Worm (Caenorhabditis elegans) whole organism, L3 larva: ENCODE measurements around the gene bli-1.

Experiments used
- R02D3.7 ChIP-seq: fragments of 150-350 bp; optimal IDR thresholded peaks from 2 replicates; lab custom pipeline; 2014; ENCODE audit warnings: missing biosample characterization, missing genetic modification characterization
- ceh-28 ChIP-seq: fragments of 150-350 bp; optimal IDR thresholded peaks from 2 replicates; lab custom pipeline; 2014; ENCODE audit warnings: missing biosample characterization, missing genetic modification reagents, missing genetic modification characterization
- ceh-82 ChIP-seq: fragments of 150-350 bp; optimal IDR thresholded peaks from 2 replicates; lab custom pipeline; 2014; ENCODE audit warnings: missing biosample characterization, missing genetic modification characterization
- egl-5 ChIP-seq: fragments of 150-350 bp; optimal IDR thresholded peaks from 2 replicates; lab custom pipeline; 2017; ENCODE audit warnings: missing biosample characterization, missing genetic modification reagents, missing genetic modification characterization, inconsistent platforms
- eor-1 ChIP-seq, 2 experiments: fragments of 150-350 bp; optimal IDR thresholded peaks; 2 replicates each; lab custom pipeline; 2014 to 2018; ENCODE audit warnings: missing biosample characterization in 2 of 2, missing genetic modification characterization in 2 of 2
- fkh-10 ChIP-seq: sonication (generic microtip); optimal IDR thresholded peaks from 2 replicates; lab custom pipeline; 2017; ENCODE audit warnings: missing biosample characterization, missing genetic modification reagents, missing genetic modification characterization
- hmg-11 ChIP-seq: sonication (generic microtip); optimal IDR thresholded peaks from 2 replicates; lab custom pipeline; 2016; ENCODE audit warnings: missing genetic modification characterization, missing compliant biosample characterization
- lin-39 ChIP-seq: fragments of 150-350 bp; optimal IDR thresholded peaks from 2 replicates; lab custom pipeline; 2018; ENCODE audit warnings: missing biosample characterization, missing genetic modification reagents, missing genetic modification characterization
- lsy-12 ChIP-seq: sonication (generic microtip); optimal IDR thresholded peaks from 2 replicates; lab custom pipeline; 2016; ENCODE audit warnings: mild to moderate bottlenecking, missing genetic modification characterization, missing compliant biosample characterization
- mml-1 ChIP-seq: fragments of 150-350 bp; sonication (generic microtip); optimal IDR thresholded peaks from 3 replicates; lab custom pipeline; 2014; ENCODE audit warnings: missing biosample characterization, missing genetic modification characterization
- nfya-1 ChIP-seq: sonication (generic microtip); optimal IDR thresholded peaks from 2 replicates; lab custom pipeline; 2017; ENCODE audit warnings: missing genetic modification characterization, mild to moderate bottlenecking, missing compliant biosample characterization, antibody characterized with exemption, moderate library complexity; ENCODE audit not compliant: insufficient read depth
- nhr-11 ChIP-seq: fragments of 150-350 bp; optimal IDR thresholded peaks from 2 replicates; lab custom pipeline; 2014; ENCODE audit warnings: missing biosample characterization, missing genetic modification characterization
- nhr-12 ChIP-seq: fragments of 150-350 bp; optimal IDR thresholded peaks from 2 replicates; lab custom pipeline; 2014; ENCODE audit warnings: missing biosample characterization, missing genetic modification characterization
- nhr-237 ChIP-seq: fragments of 150-350 bp; optimal IDR thresholded peaks from 2 replicates; lab custom pipeline; 2014; ENCODE audit warnings: missing biosample characterization, missing genetic modification characterization
- nhr-43 ChIP-seq: sonication (generic microtip); optimal IDR thresholded peaks from 2 replicates; lab custom pipeline; 2016; ENCODE audit warnings: mild to moderate bottlenecking, missing genetic modification characterization, missing compliant biosample characterization; ENCODE audit not compliant: poor library complexity, severe bottlenecking
- nhr-76 ChIP-seq: fragments of 150-350 bp; sonication (generic microtip); optimal IDR thresholded peaks from 5 replicates; lab custom pipeline; 2014; ENCODE audit warnings: missing biosample characterization, missing genetic modification characterization
- nhr-77 ChIP-seq: fragments of 150-350 bp; optimal IDR thresholded peaks from 2 replicates; lab custom pipeline; 2014; ENCODE audit warnings: missing biosample characterization, missing genetic modification characterization
- sea-2 ChIP-seq: fragments of 150-350 bp; sonication (generic microtip); optimal IDR thresholded peaks from 4 replicates; lab custom pipeline; 2014; ENCODE audit warnings: missing biosample characterization, missing genetic modification reagents, missing genetic modification characterization
- snpc-4 ChIP-seq: fragments of 150-350 bp; optimal IDR thresholded peaks from 2 replicates; lab custom pipeline; 2014; ENCODE audit warnings: missing biosample characterization, missing genetic modification characterization
- ztf-4 ChIP-seq: fragments of 150-350 bp; optimal IDR thresholded peaks from 2 replicates; lab custom pipeline; 2014; ENCODE audit warnings: missing biosample characterization, missing genetic modification characterization

Gene bli-1

DNA sequence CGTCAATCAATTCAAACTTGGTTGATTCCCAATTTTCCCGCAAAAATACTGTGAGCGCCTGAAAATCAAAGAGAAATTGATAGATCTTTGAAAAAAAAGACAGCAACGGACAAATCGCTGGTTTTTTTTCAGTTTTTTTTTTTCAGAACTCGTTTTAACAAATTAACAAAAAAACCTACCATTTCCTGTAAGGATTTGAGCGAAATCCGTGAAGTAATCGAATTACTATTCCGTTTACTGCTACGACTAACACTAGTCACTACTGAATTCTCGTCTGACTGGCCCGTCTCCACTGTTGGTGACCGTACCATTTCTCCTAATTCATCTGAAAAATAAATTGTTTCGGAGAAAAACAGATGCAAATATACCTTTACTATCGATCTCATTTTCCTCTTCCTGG lies 50.7 kb downstream of the bli-1 start:
- TF ChIP-seq nhr-237 (tag; lab: Kevin White, UChicago) (no peak), sea-2 (GFP tag; lab: Kevin White, UChicago) (no peak), snpc-4 (tag; lab: Kevin White, UChicago) (no peak), nhr-12 (tag; lab: Kevin White, UChicago) (no peak), nhr-43 (tag; lab: Kevin White, UChicago) (no peak), lsy-12 (tag; lab: Kevin White, UChicago) (no peak), nfya-1 (no peak), mml-1 (no peak), ceh-82 (tag; lab: Kevin White, UChicago) (no peak), lin-39 (tag; lab: Kevin White, UChicago) (no peak)

DNA sequence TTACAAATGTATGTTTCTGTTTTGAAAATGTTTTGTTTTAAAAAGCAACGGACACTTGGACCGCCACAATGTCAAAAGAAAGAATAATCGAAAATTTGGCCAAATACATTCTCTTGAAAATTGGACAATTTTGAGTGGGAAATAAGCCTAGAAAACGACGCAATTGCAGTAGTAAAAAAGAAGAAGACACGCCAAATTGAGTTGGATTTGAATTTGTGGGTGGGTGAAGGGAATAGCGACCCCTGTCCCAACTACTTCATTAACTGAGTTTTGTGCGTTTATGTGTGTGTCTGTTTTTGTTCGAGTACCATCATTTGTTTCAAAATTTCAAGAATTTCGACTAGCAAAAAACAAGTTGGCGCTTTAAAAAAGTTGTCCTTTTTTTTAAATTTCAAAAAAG lies 52.0 kb downstream of the bli-1 start:
- TF ChIP-seq lsy-12 (tag; lab: Kevin White, UChicago) (no peak), nhr-76 (tag; lab: Kevin White, UChicago) (no peak), egl-5 (tag; lab: Kevin White, UChicago) (no peak), ceh-28 (tag; lab: Kevin White, UChicago) (no peak), hmg-11 (tag; lab: Kevin White, UChicago) (no peak), nhr-77 (tag; lab: Kevin White, UChicago) (no peak), nhr-11 (tag; lab: Kevin White, UChicago) (no peak), R02D3.7 (tag; lab: Kevin White, UChicago) (no peak), nhr-237 (tag; lab: Kevin White, UChicago) (no peak), eor-1 (tag; optimal IDR thresholded peaks at IDR 0.05; lab: Kevin White, UChicago) (no peak), nhr-12 (tag; lab: Kevin White, UChicago) (no peak), nfya-1 (no peak), fkh-10 (no peak), ztf-4 (tag; lab: Kevin White, UChicago) (no peak)

DNA sequence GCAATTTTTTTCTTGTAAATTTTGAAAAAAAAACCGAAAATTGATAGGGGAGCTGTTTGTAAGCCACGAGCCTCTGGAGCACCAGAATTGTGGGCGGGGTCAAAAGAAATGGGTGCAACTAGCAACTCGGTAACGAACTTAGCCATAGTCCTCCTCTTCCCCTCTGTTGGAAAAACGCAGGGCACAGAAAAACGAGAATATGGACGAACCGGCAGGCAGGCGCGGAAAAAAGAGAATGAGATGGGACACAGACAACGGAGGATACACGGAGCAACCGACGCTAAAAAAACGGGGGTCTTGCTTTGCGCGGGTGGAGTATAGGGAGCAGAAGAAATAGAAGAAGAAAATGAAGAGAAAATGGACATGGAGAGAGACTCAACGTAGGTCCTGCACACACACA lies 52.9 kb downstream of the bli-1 start:
- TF ChIP-seq hmg-11 (tag; lab: Kevin White, UChicago) (peak; percentile 2), lin-39 (tag; lab: Kevin White, UChicago) (no peak), snpc-4 (tag; lab: Kevin White, UChicago) (peak; percentile 25), nhr-43 (tag; lab: Kevin White, UChicago) (no peak)
- TF ChIP-seq, all 47 proteins: peak for 2
